Fruit fly (Drosophila melanogaster) whole organism, embryonic: ENCODE results near the gene Prx1.
A peak's percentile ranks its signal among the peaks of the same experiment; 100 is the strongest.

ENCODE experiments used
- Bgb ChIP-seq: fragments of 200-800 bp; sonication (Bioruptor generic); IDR thresholded peaks from 2 replicates; pipeline ENCODE4 v1.3.6; 2022; ENCODE audit warnings: missing biosample characterization, missing genetic modification characterization; ENCODE audit not compliant: partially characterized antibody
- CG10267 ChIP-seq: fragments of 200-800 bp; sonication (Bioruptor generic); optimal IDR thresholded peaks from 2 replicates; lab custom pipeline; 2018; ENCODE audit warnings: missing biosample characterization, mild to moderate bottlenecking, missing genetic modification characterization, moderate library complexity
- CG10959 ChIP-seq: fragments of 200-800 bp; sonication (Bioruptor generic); IDR thresholded peaks from 2 replicates; pipeline ENCODE4 v1.3.6; 2022; ENCODE audit warnings: missing biosample characterization, missing genetic modification characterization
- CG11456 ChIP-seq: fragments of 200-800 bp; sonication (Bioruptor generic); IDR thresholded peaks from 3 replicates; pipeline ENCODE4 v1.3.6; 2022; ENCODE audit warnings: missing biosample characterization, missing genetic modification characterization
- CG12155 ChIP-seq: fragments of 200-800 bp; sonication (Bioruptor generic); optimal IDR thresholded peaks from 3 replicates; lab custom pipeline; 2016; ENCODE audit warnings: missing biosample characterization, missing genetic modification characterization
- CG14050 ChIP-seq: fragments of 200-800 bp; sonication (Bioruptor generic); IDR thresholded peaks from 3 replicates; pipeline ENCODE4 v1.3.6; 2022; ENCODE audit warnings: missing biosample characterization, missing genetic modification characterization
- CG1602 ChIP-seq: fragments of 200-800 bp; sonication (Bioruptor generic); optimal IDR thresholded peaks from 3 replicates; lab custom pipeline; 2016; ENCODE audit warnings: missing biosample characterization, missing genetic modification characterization
- CG17186 ChIP-seq: fragments of 200-800 bp; sonication (Bioruptor generic); optimal IDR thresholded peaks from 3 replicates; lab custom pipeline; 2017; ENCODE audit warnings: missing biosample characterization, missing genetic modification reagents, missing genetic modification characterization
- CG33557 ChIP-seq: fragments of 200-800 bp; sonication (Bioruptor generic); optimal IDR thresholded peaks from 2 replicates; lab custom pipeline; 2019; ENCODE audit warnings: missing biosample characterization, mild to moderate bottlenecking, missing genetic modification characterization, moderate library complexity
- CG4282 ChIP-seq: fragments of 200-800 bp; sonication (Bioruptor generic); optimal IDR thresholded peaks from 2 replicates; lab custom pipeline; 2016; ENCODE audit warnings: missing biosample characterization, missing genetic modification characterization
- CG4730 ChIP-seq: fragments of 200-800 bp; sonication (Bioruptor generic); IDR thresholded peaks from 2 replicates; pipeline ENCODE4 v1.3.6; 2022; ENCODE audit warnings: missing biosample characterization, missing genetic modification characterization
- CG5245 ChIP-seq: fragments of 200-800 bp; sonication (Bioruptor generic); optimal IDR thresholded peaks from 3 replicates; lab custom pipeline; 2016; ENCODE audit warnings: missing biosample characterization, missing genetic modification characterization
- CG5953 ChIP-seq: fragments of 200-800 bp; sonication (Bioruptor generic); IDR thresholded peaks from 2 replicates; pipeline ENCODE4 v1.3.6; 2022; ENCODE audit warnings: missing biosample characterization, missing genetic modification characterization
- CG6765 ChIP-seq: fragments of 200-800 bp; sonication (Bioruptor generic); optimal IDR thresholded peaks from 3 replicates; lab custom pipeline; 2017; ENCODE audit warnings: missing biosample characterization, mild to moderate bottlenecking, missing genetic modification characterization
- CG7839 ChIP-seq: fragments of 200-800 bp; sonication (Bioruptor generic); optimal IDR thresholded peaks from 3 replicates; lab custom pipeline; 2018; ENCODE audit warnings: missing biosample characterization, mild to moderate bottlenecking, missing genetic modification characterization, moderate library complexity
- CG8290 ChIP-seq, 3 experiments: fragments of 200-800 bp; sonication (Bioruptor generic); optimal IDR thresholded peaks; 2 replicates each; lab custom pipeline; 2016 to 2019; ENCODE audit warnings: missing biosample characterization in 3 of 3, missing genetic modification characterization in 3 of 3, mild to moderate bottlenecking in 2 of 3, moderate library complexity in 1 of 3
- CG9609 ChIP-seq: fragments of 200-800 bp; sonication (Bioruptor generic); optimal IDR thresholded peaks from 3 replicates; lab custom pipeline; 2016; ENCODE audit warnings: missing biosample characterization, missing genetic modification characterization
- CrebB ChIP-seq: fragments of 200-800 bp; sonication (Bioruptor generic); optimal IDR thresholded peaks from 3 replicates; lab custom pipeline; 2018; ENCODE audit warnings: missing biosample characterization, mild to moderate bottlenecking, missing genetic modification characterization
- D ChIP-seq, 2 experiments: fragments of 200-800 bp in 1 of 2; fragments of >200 bp in 1 of 2; sonication (Bioruptor generic) in 1 of 2; optimal IDR thresholded peaks; 2 replicates in 1 of 2; 3 replicates in 1 of 2; lab custom pipeline; 2017; ENCODE audit warnings: mild to moderate bottlenecking in 1 of 2, missing biosample characterization in 1 of 2, missing genetic modification characterization in 1 of 2, missing genetic modification reagents in 1 of 2
- Doc3 ChIP-seq: fragments of 200-800 bp; sonication (Bioruptor generic); IDR thresholded peaks from 3 replicates; pipeline ENCODE4 v1.3.6; 2022; ENCODE audit warnings: missing biosample characterization, missing genetic modification characterization; ENCODE audit not compliant: partially characterized antibody
- Drgx ChIP-seq: fragments of 200-800 bp; sonication (Bioruptor generic); IDR thresholded peaks from 2 replicates; pipeline ENCODE4 v1.3.6; 2022; ENCODE audit warnings: missing biosample characterization, missing genetic modification characterization
- HLHmδ ChIP-seq: fragments of 200-800 bp; sonication (Bioruptor generic); optimal IDR thresholded peaks from 2 replicates; lab custom pipeline; 2018; ENCODE audit warnings: missing biosample characterization, mild to moderate bottlenecking, missing genetic modification characterization, moderate library complexity
- Hey ChIP-seq: fragments of 200-800 bp; sonication (Bioruptor generic); optimal IDR thresholded peaks from 3 replicates; lab custom pipeline; 2018; ENCODE audit warnings: missing biosample characterization, mild to moderate bottlenecking, missing genetic modification characterization
- Hsf ChIP-seq: fragments of 200-800 bp; sonication (Bioruptor generic); optimal IDR thresholded peaks from 3 replicates; lab custom pipeline; 2016; ENCODE audit warnings: missing biosample characterization, missing genetic modification characterization
- MBD-R2 ChIP-seq: fragments of 200-800 bp; sonication (Bioruptor generic); IDR thresholded peaks from 2 replicates; pipeline ENCODE4 v1.3.6; 2022; ENCODE audit warnings: missing biosample characterization, missing genetic modification characterization
- Nf-YB ChIP-seq: fragments of 200-800 bp; sonication (Bioruptor generic); optimal IDR thresholded peaks from 3 replicates; lab custom pipeline; 2019; ENCODE audit warnings: missing biosample characterization, mild to moderate bottlenecking, missing genetic modification characterization, moderate library complexity
- Six4 ChIP-seq: fragments of 200-800 bp; sonication (Bioruptor generic); optimal IDR thresholded peaks from 2 replicates; lab custom pipeline; 2016; ENCODE audit warnings: missing biosample characterization, missing genetic modification characterization
- amos ChIP-seq: fragments of 200-800 bp; sonication (Bioruptor generic); IDR thresholded peaks from 2 replicates; pipeline ENCODE4 v1.3.6; 2022; ENCODE audit warnings: missing biosample characterization, missing genetic modification characterization; ENCODE audit not compliant: partially characterized antibody
- aop ChIP-seq: fragments of 200-800 bp; sonication (Bioruptor generic); IDR thresholded peaks from 2 replicates; pipeline ENCODE4 v1.3.6; 2022; ENCODE audit warnings: missing biosample characterization, missing genetic modification characterization
- cato ChIP-seq: fragments of 200-800 bp; sonication (Bioruptor generic); optimal IDR thresholded peaks from 2 replicates; lab custom pipeline; 2016; ENCODE audit warnings: missing biosample characterization, missing genetic modification characterization, borderline replicate concordance
- chinmo ChIP-seq: fragments of 200-800 bp; sonication (Bioruptor generic); IDR thresholded peaks from 4 replicates; pipeline ENCODE4 v1.3.6; 2022; ENCODE audit warnings: missing biosample characterization, missing genetic modification characterization; ENCODE audit not compliant: partially characterized antibody
- dysf ChIP-seq: fragments of 200-800 bp; sonication (Bioruptor generic); IDR thresholded peaks from 3 replicates; pipeline ENCODE4 v1.3.6; 2022; ENCODE audit warnings: missing biosample characterization, missing genetic modification characterization
- fru ChIP-seq: fragments of >200 bp; optimal IDR thresholded peaks from 2 replicates; lab custom pipeline; 2017
- gce ChIP-seq: fragments of 200-800 bp; sonication (Bioruptor generic); IDR thresholded peaks from 3 replicates; pipeline ENCODE4 v1.3.6; 2022; ENCODE audit warnings: missing biosample characterization, missing genetic modification characterization
- grn ChIP-seq: fragments of 200-800 bp; sonication (Bioruptor generic); optimal IDR thresholded peaks from 3 replicates; lab custom pipeline; 2017; ENCODE audit warnings: missing biosample characterization, missing genetic modification characterization
- jumu ChIP-seq: fragments of 200-800 bp; sonication (Bioruptor generic); optimal IDR thresholded peaks from 3 replicates; lab custom pipeline; 2016; ENCODE audit warnings: missing biosample characterization, missing genetic modification characterization
- kay ChIP-seq: fragments of 200-800 bp; sonication (Bioruptor generic); optimal IDR thresholded peaks from 2 replicates; lab custom pipeline; 2016; ENCODE audit warnings: missing biosample characterization, missing genetic modification characterization
- ken ChIP-seq: fragments of 200-800 bp; sonication (Bioruptor generic); IDR thresholded peaks from 3 replicates; pipeline ENCODE4 v1.3.6; 2022; ENCODE audit warnings: missing biosample characterization, missing genetic modification characterization
- klu ChIP-seq: fragments of 200-800 bp; sonication (Bioruptor generic); IDR thresholded peaks from 2 replicates; pipeline ENCODE4 v1.3.6; 2022; ENCODE audit warnings: missing biosample characterization, missing genetic modification characterization
- mam ChIP-seq: fragments of 200-800 bp; sonication (Bioruptor generic); optimal IDR thresholded peaks from 3 replicates; lab custom pipeline; 2016; ENCODE audit warnings: missing biosample characterization, missing genetic modification characterization
- nerfin-2 ChIP-seq: fragments of 200-800 bp; sonication (Bioruptor generic); IDR thresholded peaks from 2 replicates; pipeline ENCODE4 v1.3.6; 2022; ENCODE audit warnings: missing biosample characterization, missing genetic modification characterization; ENCODE audit not compliant: partially characterized antibody
- onecut ChIP-seq: fragments of 200-800 bp; sonication (Bioruptor generic); IDR thresholded peaks from 2 replicates; pipeline ENCODE4 v1.3.6; 2022; ENCODE audit warnings: missing biosample characterization, missing genetic modification characterization
- p53 ChIP-seq: fragments of 200-800 bp; sonication (Bioruptor generic); optimal IDR thresholded peaks from 2 replicates; lab custom pipeline; 2016; ENCODE audit warnings: missing biosample characterization, missing genetic modification characterization
- pb ChIP-seq: fragments of 200-800 bp; sonication (Bioruptor generic); optimal IDR thresholded peaks from 3 replicates; lab custom pipeline; 2016; ENCODE audit warnings: missing biosample characterization, missing genetic modification characterization
- pho ChIP-seq: fragments of 200-800 bp; sonication (Bioruptor generic); optimal IDR thresholded peaks from 2 replicates; lab custom pipeline; 2016; ENCODE audit warnings: missing biosample characterization, missing genetic modification characterization
- sd ChIP-seq: fragments of 200-800 bp; sonication (Bioruptor generic); optimal IDR thresholded peaks from 3 replicates; lab custom pipeline; 2018; ENCODE audit warnings: missing biosample characterization, mild to moderate bottlenecking, missing genetic modification characterization, moderate library complexity
- tna ChIP-seq: fragments of 200-800 bp; sonication (Bioruptor generic); IDR thresholded peaks from 2 replicates; pipeline ENCODE4 v1.3.6; 2022; ENCODE audit warnings: missing biosample characterization, missing genetic modification characterization; ENCODE audit not compliant: partially characterized antibody
- tup ChIP-seq: fragments of 200-800 bp; sonication (Bioruptor generic); optimal IDR thresholded peaks from 2 replicates; lab custom pipeline; 2016; ENCODE audit warnings: missing biosample characterization, mild to moderate bottlenecking, missing genetic modification characterization, moderate library complexity
- zfh2 ChIP-seq: fragments of 200-800 bp; sonication (Bioruptor generic); optimal IDR thresholded peaks from 2 replicates; lab custom pipeline; 2016; ENCODE audit warnings: missing biosample characterization, missing genetic modification characterization

The Prx1 gene

DNA sequence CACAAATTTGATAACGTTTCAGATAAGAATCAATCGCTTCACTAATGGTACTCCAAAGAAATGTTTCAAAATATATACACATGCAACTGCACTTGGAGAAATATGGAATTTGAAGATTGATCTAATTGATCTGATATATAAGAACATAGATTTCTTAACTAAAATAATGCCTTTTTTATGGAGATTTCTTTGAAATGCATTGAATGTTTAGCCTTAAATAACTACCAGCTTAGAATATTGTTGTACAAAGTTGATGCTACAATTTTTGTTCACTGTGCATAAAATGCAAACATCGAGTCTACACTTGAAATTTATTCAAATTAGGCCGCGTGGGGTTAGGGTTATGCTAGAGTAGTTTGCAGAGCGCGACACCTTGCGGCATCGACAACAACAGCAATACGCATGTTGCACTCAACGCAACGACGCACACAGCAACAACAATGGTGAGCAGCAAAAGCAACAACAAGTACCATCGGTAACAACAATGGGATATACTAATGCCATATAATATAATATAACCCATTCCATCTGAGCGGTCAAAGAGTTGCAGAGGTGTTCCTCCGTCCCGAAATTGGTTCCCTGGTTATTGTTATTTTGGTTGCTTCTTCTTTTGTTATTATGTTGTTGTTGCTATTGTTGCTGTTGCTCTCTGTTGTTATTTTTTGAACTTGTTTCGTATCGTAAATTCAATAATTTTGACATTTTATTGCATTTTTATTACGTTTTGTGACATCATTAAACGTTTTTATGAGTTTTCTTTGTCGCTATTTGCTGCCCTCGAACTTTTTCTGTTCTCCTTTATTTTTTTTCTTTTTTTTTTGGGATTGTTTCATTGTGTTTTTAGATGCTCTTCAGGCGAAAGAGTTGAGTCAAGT lies 8.2 kb upstream of the Prx1 start (continued):
- TF ChIP-seq chinmo (GFP tag; lab: Robert Waterston, UW) (no peak), mam (GFP tag; lab: Kevin White, UChicago) (no peak), aop (GFP tag; lab: Robert Waterston, UW) (no peak), tna (no peak), tup (no peak), CG7839 (peak; percentile 34), CG4282 (GFP tag; lab: Kevin White, UChicago) (no peak), D (optimal IDR thresholded peaks at IDR 0.05; lab: Kevin White, UChicago) (no peak), D (GFP tag; optimal IDR thresholded peaks at IDR 0.05; lab: Kevin White, UChicago) (no peak), grn (GFP tag; lab: Kevin White, UChicago) (peak; percentile 71), pho (GFP tag; lab: Kevin White, UChicago) (no peak), CG5245 (GFP tag; lab: Kevin White, UChicago) (peak; percentile 20), CG11456 (GFP tag; lab: Robert Waterston, UW) (no peak), CG1602 (GFP tag; lab: Kevin White, UChicago) (no peak), Nf-YB (no peak), klu (no peak), CG4730 (GFP tag; lab: Robert Waterston, UW) (peak; percentile 30; the same call in 1 of the 2 replicates), MBD-R2 (no peak), pb (no peak), CG17186 (GFP tag; lab: Kevin White, UChicago) (no peak), CG10267 (tag; lab: Kevin White, UChicago) (peak; percentile 49), CG12155 (GFP tag; lab: Kevin White, UChicago) (no peak), nerfin-2 (GFP tag; lab: Robert Waterston, UW) (no peak), zfh2 (GFP tag; lab: Kevin White, UChicago) (no peak), Six4 (GFP tag; lab: Kevin White, UChicago) (no peak), CG9609 (GFP tag; lab: Kevin White, UChicago) (no peak), CG10959 (GFP tag; lab: Robert Waterston, UW) (0 out of 2 replicates have a peak, but pooled peaks have one; percentile 46), Doc3 (no peak), onecut (GFP tag; lab: Robert Waterston, UW) (no peak), CG6765 (GFP tag; lab: Kevin White, UChicago) (no peak), Hey (no peak), CG8290 (GFP tag; optimal IDR thresholded peaks at IDR 0.05; lab: Kevin White, UChicago) (no peak), CG8290 (tag; optimal IDR thresholded peaks at IDR 0.05; lab: Kevin White, UChicago) (no peak), kay (GFP tag; lab: Kevin White, UChicago) (no peak), Bgb (GFP tag; lab: Robert Waterston, UW) (no peak), jumu (no peak), p53 (GFP tag; lab: Kevin White, UChicago) (no peak), CG5953 (GFP tag; lab: Robert Waterston, UW) (no peak), gce (GFP tag; lab: Robert Waterston, UW) (no peak), CrebB (tag; lab: Kevin White, UChicago) (no peak), amos (GFP tag; lab: Robert Waterston, UW) (no peak), fru (lab: Kevin White, UChicago) (no peak), dysf (no peak), HLHmδ (GFP tag; lab: Kevin White, UChicago) (no peak), CG14050 (GFP tag; lab: Robert Waterston, UW) (no peak), Hsf (GFP tag; lab: Kevin White, UChicago) (peak; percentile 43), ken (GFP tag; lab: Robert Waterston, UW) (no peak), CG33557 (GFP tag; lab: Kevin White, UChicago) (no peak), Drgx (GFP tag; lab: Robert Waterston, UW) (no peak), cato (GFP tag; lab: Kevin White, UChicago) (no peak), sd (tag; lab: Kevin White, UChicago) (no peak)
